Worm (Caenorhabditis elegans) whole organism, young adult: ENCODE results near the gene srab-12.

Source experiments
- C06A6.2 ChIP-seq: fragments of 200-800 bp; sonication (Bioruptor generic); conservative IDR thresholded peaks from 2 replicates; pipeline ENCODE4 v1.3.6; 2022; ENCODE audit warnings: missing genetic modification characterization, missing compliant biosample characterization
- F10E7.11 ChIP-seq: sonication (generic microtip); optimal IDR thresholded peaks from 2 replicates; lab custom pipeline; 2017; ENCODE audit warnings: mild to moderate bottlenecking, missing genetic modification characterization, moderate library complexity, missing compliant biosample characterization
- F55B11.4 ChIP-seq: sonication (generic microtip); optimal IDR thresholded peaks from 2 replicates; lab custom pipeline; 2016; ENCODE audit warnings: missing compliant biosample characterization, missing genetic modification characterization, borderline replicate concordance; ENCODE audit not compliant: insufficient read depth
- K12H6.12 ChIP-seq: fragments of 200-800 bp; sonication (Bioruptor generic); optimal IDR thresholded peaks from 2 replicates; lab custom pipeline; 2018; ENCODE audit warnings: mild to moderate bottlenecking, missing genetic modification characterization, missing compliant biosample characterization
- Y53F4B.3 ChIP-seq: fragments of 200-800 bp; sonication (Bioruptor generic); IDR thresholded peaks from 2 replicates; pipeline ENCODE4 v1.3.6; 2022; ENCODE audit warnings: missing genetic modification reagents, missing genetic modification characterization, missing compliant biosample characterization
- Y56A3A.18 ChIP-seq: fragments of 200-800 bp; sonication (Bioruptor generic); IDR thresholded peaks from 2 replicates; pipeline ENCODE4 v1.3.6; 2022; ENCODE audit warnings: missing genetic modification reagents, missing genetic modification characterization, missing compliant biosample characterization
- ZK185.1 ChIP-seq: sonication (generic microtip); optimal IDR thresholded peaks from 2 replicates; lab custom pipeline; 2016; ENCODE audit warnings: mild to moderate bottlenecking, missing genetic modification characterization, missing compliant biosample characterization; ENCODE audit not compliant: poor library complexity, severe bottlenecking
- attf-3 ChIP-seq: fragments of 200-800 bp; sonication (Bioruptor generic); conservative IDR thresholded peaks from 2 replicates; pipeline ENCODE4 v1.3.6; 2022; ENCODE audit warnings: missing genetic modification reagents, missing genetic modification characterization, missing compliant biosample characterization
- attf-5 ChIP-seq: fragments of 200-800 bp; sonication (Bioruptor generic); optimal IDR thresholded peaks from 2 replicates; lab custom pipeline; 2018; ENCODE audit warnings: mild to moderate bottlenecking, missing genetic modification characterization, missing compliant biosample characterization
- cebp-1 ChIP-seq, 2 experiments: fragments of 200-800 bp in 1 of 2; sonication (Bioruptor generic) in 1 of 2; sonication (generic microtip) in 1 of 2; IDR thresholded peaks in 1 of 2; optimal IDR thresholded peaks in 1 of 2; 2 replicates each; pipeline versions ENCODE4 v1.3.6 to Lab custom; 2017 to 2022; ENCODE audit warnings: missing compliant biosample characterization in 2 of 2, missing genetic modification characterization in 2 of 2, mild to moderate bottlenecking in 1 of 2, missing genetic modification reagents in 1 of 2, moderate library complexity in 1 of 2
- ceh-79 ChIP-seq: sonication (generic microtip); optimal IDR thresholded peaks from 2 replicates; lab custom pipeline; 2017; ENCODE audit warnings: mild to moderate bottlenecking, missing genetic modification characterization, missing compliant biosample characterization
- dox-1 ChIP-seq: fragments of 200-800 bp; sonication (Bioruptor generic); IDR thresholded peaks from 2 replicates; pipeline ENCODE4 v1.3.6; 2022; ENCODE audit warnings: missing genetic modification reagents, missing genetic modification characterization, missing compliant biosample characterization
- dpff-1 ChIP-seq: sonication (generic microtip); optimal IDR thresholded peaks from 2 replicates; lab custom pipeline; 2017; ENCODE audit warnings: mild to moderate bottlenecking, missing genetic modification characterization, missing compliant biosample characterization
- dpl-1 ChIP-seq: fragments of 150-350 bp; optimal IDR thresholded peaks from 2 replicates; lab custom pipeline; 2014; ENCODE audit warnings: missing biosample characterization, missing genetic modification reagents, missing genetic modification characterization
- hlh-12 ChIP-seq: sonication (generic microtip); optimal IDR thresholded peaks from 2 replicates; lab custom pipeline; 2016; ENCODE audit warnings: missing genetic modification characterization, missing compliant biosample characterization
- hmg-20 ChIP-seq: fragments of 200-800 bp; sonication (Bioruptor generic); IDR thresholded peaks from 2 replicates; pipeline ENCODE4 v1.3.6; 2022; ENCODE audit warnings: missing genetic modification reagents, missing genetic modification characterization, missing compliant biosample characterization
- let-526 ChIP-seq: fragments of 200-800 bp; sonication (Bioruptor generic); IDR thresholded peaks from 2 replicates; pipeline ENCODE4 v1.3.6; 2022; ENCODE audit warnings: missing genetic modification reagents, missing genetic modification characterization, missing compliant biosample characterization
- lsl-1 ChIP-seq: fragments of 200-800 bp; sonication (Bioruptor generic); optimal IDR thresholded peaks from 2 replicates; lab custom pipeline; 2018; ENCODE audit warnings: mild to moderate bottlenecking, missing genetic modification characterization, moderate library complexity, missing compliant biosample characterization
- lsy-27 ChIP-seq: sonication (generic microtip); optimal IDR thresholded peaks from 2 replicates; lab custom pipeline; 2017; ENCODE audit warnings: missing genetic modification characterization, mild to moderate bottlenecking, missing compliant biosample characterization, antibody characterized with exemption, missing genotype, borderline replicate concordance; ENCODE audit not compliant: insufficient read depth
- mcd-1 ChIP-seq: fragments of 200-800 bp; sonication (Bioruptor generic); IDR thresholded peaks from 2 replicates; pipeline ENCODE4 v1.3.6; 2022; ENCODE audit warnings: missing genetic modification reagents, missing genetic modification characterization, missing compliant biosample characterization
- mel-28 ChIP-seq: sonication (generic microtip); optimal IDR thresholded peaks from 2 replicates; lab custom pipeline; 2016; ENCODE audit warnings: borderline replicate concordance, mild to moderate bottlenecking, missing genetic modification characterization, missing compliant biosample characterization
- mes-4 ChIP-seq: sonication (generic microtip); optimal IDR thresholded peaks from 2 replicates; lab custom pipeline; 2016; ENCODE audit warnings: missing genotype, missing genetic modification characterization, missing compliant biosample characterization
- nfya-2 ChIP-seq: fragments of 200-800 bp; sonication (Bioruptor generic); IDR thresholded peaks from 2 replicates; pipeline ENCODE4 v1.3.6; 2022; ENCODE audit warnings: missing genetic modification reagents, missing genetic modification characterization, missing compliant biosample characterization
- nhr-80 ChIP-seq: sonication (generic microtip); optimal IDR thresholded peaks from 2 replicates; lab custom pipeline; 2016; ENCODE audit warnings: missing genetic modification characterization, missing compliant biosample characterization
- sea-2 ChIP-seq: fragments of 200-800 bp; sonication (Bioruptor generic); IDR thresholded peaks from 2 replicates; pipeline ENCODE4 v1.3.6; 2022; ENCODE audit warnings: missing genetic modification characterization, missing compliant biosample characterization
- snpc-1.1 ChIP-seq: sonication (generic microtip); optimal IDR thresholded peaks from 2 replicates; lab custom pipeline; 2017; ENCODE audit warnings: missing genetic modification characterization, mild to moderate bottlenecking, missing compliant biosample characterization, antibody characterized with exemption, moderate library complexity, missing genotype, missing genetic modification reagents; ENCODE audit not compliant: insufficient read depth
- snpc-4 ChIP-seq, 5 experiments: fragments of 150-350 bp in 1 of 5; sonication (generic microtip) in 4 of 5; optimal IDR thresholded peaks; 2 replicates each; lab custom pipeline; 2014 to 2018; ENCODE audit warnings: missing genetic modification characterization in 5 of 5, missing biosample characterization in 3 of 5, antibody characterized with exemption in 2 of 5, mild to moderate bottlenecking in 2 of 5, missing compliant biosample characterization in 2 of 5, missing genotype in 2 of 5, moderate library complexity in 2 of 5, missing genetic modification reagents in 1 of 5
- sptf-2 ChIP-seq: fragments of 200-800 bp; sonication (Bioruptor generic); optimal IDR thresholded peaks from 2 replicates; lab custom pipeline; 2018; ENCODE audit warnings: mild to moderate bottlenecking, missing genetic modification characterization, missing compliant biosample characterization
- tbp1 ChIP-seq: fragments of 200-800 bp; sonication (Bioruptor generic); optimal IDR thresholded peaks from 2 replicates; lab custom pipeline; 2018; ENCODE audit warnings: mild to moderate bottlenecking, missing genetic modification characterization, missing compliant biosample characterization
- zfh-2 ChIP-seq: fragments of 200-800 bp; sonication (Bioruptor generic); conservative IDR thresholded peaks from 2 replicates; pipeline ENCODE4 v1.3.6; 2022; ENCODE audit warnings: missing genetic modification reagents, missing genetic modification characterization, missing compliant biosample characterization
- ztf-28 ChIP-seq: fragments of 200-800 bp; sonication (Bioruptor generic); IDR thresholded peaks from 2 replicates; pipeline ENCODE4 v1.3.6; 2022; ENCODE audit warnings: missing genetic modification reagents, missing genetic modification characterization, missing compliant biosample characterization
- ztf-6 ChIP-seq: fragments of 200-800 bp; sonication (Bioruptor generic); IDR thresholded peaks from 2 replicates; pipeline ENCODE4 v1.3.6; 2022; ENCODE audit warnings: missing genetic modification reagents, missing genetic modification characterization, missing compliant biosample characterization

Gene srab-12

ce11 chrV:17767249-17767648 is 16.2 kb downstream of the srab-12 start, which contains the start of gene srh-284:
srh-284 (plus strand) TSS chrV:17767549.
- TF ChIP-seq ZK185.1 (tag; lab: Kevin White, UChicago) (no peak), sptf-2 (GFP tag; lab: Kevin White, UChicago) (no peak), hlh-12 (tag; lab: Kevin White, UChicago) (no peak), mes-4 (tag; lab: Kevin White, UChicago) (no peak), mel-28 (tag; lab: Kevin White, UChicago) (no peak)

- no peak for TF ChIP-seq snpc-1.1
- no peak for TF ChIP-seq hlh-12 (tag; lab: Kevin White, UChicago)
- TF ChIP-seq C06A6.2 (GFP tag; lab: Robert Waterston, UW) = no peak
- no peak for TF ChIP-seq lsy-27
- no peak for TF ChIP-seq Y53F4B.3 (GFP tag; lab: Robert Waterston, UW)
- no peak for TF ChIP-seq dpff-1
- no peak for TF ChIP-seq F55B11.4
- no peak for TF ChIP-seq Y56A3A.18 (GFP tag; lab: Robert Waterston, UW)
- no peak for TF ChIP-seq zfh-2 (GFP tag; lab: Robert Waterston, UW)
- no peak for TF ChIP-seq ceh-79 (tag; lab: Kevin White, UChicago)
- no peak for TF ChIP-seq let-526 (GFP tag; lab: Robert Waterston, UW)
- no peak for TF ChIP-seq ztf-6
- no peak for TF ChIP-seq nfya-2
Observed at ce11 chrV:17765077-17765476, 18.4 kb downstream of the srab-12 start, which contains the start of the genes C47A10.16 and srh-283. C47A10.16 (minus strand) TSS chrV:17765177. srh-283 (plus strand) TSS chrV:17765348.

- TF ChIP-seq sea-2 (GFP tag; lab: Robert Waterston, UW) (no peak), mel-28 (tag; lab: Kevin White, UChicago) (no peak), K12H6.12 (tag; lab: Kevin White, UChicago) (no peak), dpl-1 (GFP tag; lab: Kevin White, UChicago) (no peak), hmg-20 (no peak), F10E7.11 (no peak), ztf-28 (GFP tag; lab: Robert Waterston, UW) (no peak), attf-5 (GFP tag; lab: Kevin White, UChicago) (no peak), attf-3 (GFP tag; lab: Robert Waterston, UW) (no peak)
Observed at ce11 chrV:17755592-17755991, 27.9 kb downstream of the srab-12 start, which contains the start of gene pgp-9. pgp-9 (plus strand) TSS chrV:17755892.

ce11 chrV:17754999-17755398 is 28.4 kb downstream of the srab-12 start:
- TF ChIP-seq lsl-1 (no peak), nhr-80 (tag; lab: Kevin White, UChicago) (peak; percentile 31)
- TF ChIP-seq, all 124 proteins: peak for 1

- no peak for TF ChIP-seq mcd-1 (GFP tag; lab: Robert Waterston, UW)
- 0 out of 2 replicates have a peak, but pooled peaks have one; percentile 12 for TF ChIP-seq dox-1
- TF ChIP-seq snpc-4 (GFP tag; optimal IDR thresholded peaks at IDR 0.05; lab: Kevin White, UChicago) = no peak
- TF ChIP-seq snpc-4 (tag; optimal IDR thresholded peaks at IDR 0.05; lab: Kevin White, UChicago) = peak in 1 of 4 experiments; percentile 14
- no peak for TF ChIP-seq cebp-1 (GFP tag; IDR thresholded peaks at IDR 0.05; lab: Robert Waterston, UW)
- peak; percentile 37 for TF ChIP-seq cebp-1 (tag; optimal IDR thresholded peaks at IDR 0.05; lab: Kevin White, UChicago)
- TF ChIP-seq nhr-80 (tag; lab: Kevin White, UChicago) = peak; percentile 90
- peak; percentile 0 for TF ChIP-seq tbp1 (GFP tag; lab: Kevin White, UChicago)
Observed at ce11 chrV:17752340-17752739, 31.1 kb downstream of the srab-12 start.
